Worm (Caenorhabditis elegans): ENCODE results near the gene C25F9.16.

DNA sequence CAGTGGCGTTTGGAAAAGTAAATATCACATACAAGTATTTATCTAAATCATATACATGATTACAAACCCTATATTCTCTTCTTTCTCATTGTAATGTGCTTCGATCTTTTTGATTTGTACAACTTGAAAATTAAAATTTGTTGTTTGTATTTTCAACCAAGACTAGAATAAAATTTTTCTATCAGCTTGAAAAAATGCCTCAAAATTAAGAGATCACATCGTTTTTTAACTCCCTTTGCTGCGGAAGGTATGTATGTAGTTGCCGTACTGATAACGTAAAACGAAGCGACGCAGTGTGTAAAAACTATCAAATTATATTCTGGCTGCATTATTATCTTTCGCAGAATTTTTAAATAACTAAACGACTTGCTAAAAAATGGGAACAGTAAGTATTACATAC, 16.4 kb upstream of the C25F9.16 start, which contains the start of gene C25F9.15:
- no peak for TF ChIP-seq pbrm-1 (GFP tag; IDR thresholded peaks at IDR 0.05)
- TF ChIP-seq nfya-1 (tag; optimal IDR thresholded peaks at IDR 0.05; ENCODE audit: borderline replicate concordance, insufficient read depth) = no peak
- no peak for TF ChIP-seq snpc-4 (GFP tag; optimal IDR thresholded peaks at IDR 0.05)
- TF ChIP-seq snpc-4 (tag; optimal IDR thresholded peaks at IDR 0.05) = no peak
- no peak for TF ChIP-seq sea-2 (GFP tag; IDR thresholded peaks at IDR 0.05)
